Worm (Caenorhabditis elegans) whole organism, L3 larva: ENCODE data around the gene C34F6.10.

ENCODE experiments used
- R02D3.7 ChIP-seq: fragments of 150-350 bp; optimal IDR thresholded peaks from 2 replicates; lab custom pipeline; 2014; ENCODE audit warnings: missing biosample characterization, missing genetic modification characterization
- ZK546.5 ChIP-seq: sonication (generic microtip); optimal IDR thresholded peaks from 2 replicates; lab custom pipeline; 2017; ENCODE audit warnings: missing biosample characterization, missing genetic modification characterization
- aly-2 ChIP-seq: fragments of 150-350 bp; optimal IDR thresholded peaks from 2 replicates; lab custom pipeline; 2014; ENCODE audit warnings: missing biosample characterization, missing genetic modification characterization
- ama-1 ChIP-seq: fragments of 150-350 bp; optimal IDR thresholded peaks from 2 replicates; lab custom pipeline; 2018
- ceh-16 ChIP-seq: sonication (generic microtip); optimal IDR thresholded peaks from 2 replicates; lab custom pipeline; 2017; ENCODE audit warnings: missing biosample characterization, missing genetic modification characterization
- ceh-28 ChIP-seq: fragments of 150-350 bp; optimal IDR thresholded peaks from 2 replicates; lab custom pipeline; 2014; ENCODE audit warnings: missing biosample characterization, missing genetic modification reagents, missing genetic modification characterization
- ceh-82 ChIP-seq: fragments of 150-350 bp; optimal IDR thresholded peaks from 2 replicates; lab custom pipeline; 2014; ENCODE audit warnings: missing biosample characterization, missing genetic modification characterization
- ceh-9 ChIP-seq: sonication (generic microtip); optimal IDR thresholded peaks from 2 replicates; lab custom pipeline; 2018; ENCODE audit warnings: missing biosample characterization, missing genetic modification characterization
- daf-12 ChIP-seq: fragments of 150-350 bp; optimal IDR thresholded peaks from 2 replicates; lab custom pipeline; 2014; ENCODE audit warnings: missing biosample characterization, missing genetic modification reagents, missing genetic modification characterization
- egl-27 ChIP-seq: sonication (generic microtip); optimal IDR thresholded peaks from 4 replicates; lab custom pipeline; 2017; ENCODE audit warnings: missing biosample characterization, missing genetic modification reagents, missing genetic modification characterization
- elt-1 ChIP-seq: fragments of 150-350 bp; optimal IDR thresholded peaks from 2 replicates; lab custom pipeline; 2014; ENCODE audit warnings: missing biosample characterization, missing genetic modification characterization
- elt-2 ChIP-seq: sonication (generic microtip); optimal IDR thresholded peaks from 2 replicates; lab custom pipeline; 2016; ENCODE audit warnings: missing genetic modification reagents, mild to moderate bottlenecking, missing genetic modification characterization, missing compliant biosample characterization
- elt-3 ChIP-seq, 3 experiments: fragments of 150-350 bp in 1 of 3; sonication (generic microtip) in 2 of 3; optimal IDR thresholded peaks; 2 replicates in 2 of 3; 4 replicates in 1 of 3; lab custom pipeline; 2014 to 2017; ENCODE audit warnings: missing biosample characterization in 3 of 3, missing genetic modification characterization in 3 of 3
- eor-1 ChIP-seq, 2 experiments: fragments of 150-350 bp; optimal IDR thresholded peaks; 2 replicates each; lab custom pipeline; 2014 to 2018; ENCODE audit warnings: missing biosample characterization in 2 of 2, missing genetic modification characterization in 2 of 2
- fkh-2 ChIP-seq: fragments of 150-350 bp; optimal IDR thresholded peaks from 2 replicates; lab custom pipeline; 2014; ENCODE audit warnings: missing biosample characterization, missing genetic modification reagents, missing genetic modification characterization
- fos-1 ChIP-seq: fragments of 150-350 bp; optimal IDR thresholded peaks from 2 replicates; lab custom pipeline; 2014; ENCODE audit warnings: missing biosample characterization, missing genetic modification characterization
- hmg-11 ChIP-seq: sonication (generic microtip); optimal IDR thresholded peaks from 2 replicates; lab custom pipeline; 2016; ENCODE audit warnings: missing genetic modification characterization, missing compliant biosample characterization
- jun-1 ChIP-seq: fragments of 150-350 bp; optimal IDR thresholded peaks from 2 replicates; lab custom pipeline; 2014; ENCODE audit warnings: missing biosample characterization, missing genetic modification reagents, missing genetic modification characterization
- lin-39 ChIP-seq: fragments of 150-350 bp; optimal IDR thresholded peaks from 2 replicates; lab custom pipeline; 2018; ENCODE audit warnings: missing biosample characterization, missing genetic modification reagents, missing genetic modification characterization
- mdl-1 ChIP-seq: fragments of 150-350 bp; optimal IDR thresholded peaks from 2 replicates; lab custom pipeline; 2014; ENCODE audit warnings: missing biosample characterization, missing genetic modification characterization
- mml-1 ChIP-seq: fragments of 150-350 bp; sonication (generic microtip); optimal IDR thresholded peaks from 3 replicates; lab custom pipeline; 2014; ENCODE audit warnings: missing biosample characterization, missing genetic modification characterization
- nhr-11 ChIP-seq: fragments of 150-350 bp; optimal IDR thresholded peaks from 2 replicates; lab custom pipeline; 2014; ENCODE audit warnings: missing biosample characterization, missing genetic modification characterization
- nhr-12 ChIP-seq: fragments of 150-350 bp; optimal IDR thresholded peaks from 2 replicates; lab custom pipeline; 2014; ENCODE audit warnings: missing biosample characterization, missing genetic modification characterization
- nhr-23 ChIP-seq: fragments of 150-350 bp; optimal IDR thresholded peaks from 2 replicates; lab custom pipeline; 2014; ENCODE audit warnings: missing biosample characterization, missing genetic modification reagents, missing genetic modification characterization
- nhr-237 ChIP-seq: fragments of 150-350 bp; optimal IDR thresholded peaks from 2 replicates; lab custom pipeline; 2014; ENCODE audit warnings: missing biosample characterization, missing genetic modification characterization
- nhr-25 ChIP-seq: sonication (generic microtip); optimal IDR thresholded peaks from 2 replicates; lab custom pipeline; 2017; ENCODE audit warnings: missing biosample characterization, missing genetic modification characterization
- nhr-28 ChIP-seq: fragments of 150-350 bp; optimal IDR thresholded peaks from 2 replicates; lab custom pipeline; 2014; ENCODE audit warnings: missing biosample characterization, missing genetic modification characterization
- nhr-43 ChIP-seq: sonication (generic microtip); optimal IDR thresholded peaks from 2 replicates; lab custom pipeline; 2016; ENCODE audit warnings: mild to moderate bottlenecking, missing genetic modification characterization, missing compliant biosample characterization; ENCODE audit not compliant: poor library complexity, severe bottlenecking
- nhr-67 ChIP-seq: fragments of 150-350 bp; optimal IDR thresholded peaks from 2 replicates; lab custom pipeline; 2014; ENCODE audit warnings: missing biosample characterization, missing genetic modification characterization
- nhr-76 ChIP-seq: fragments of 150-350 bp; sonication (generic microtip); optimal IDR thresholded peaks from 5 replicates; lab custom pipeline; 2014; ENCODE audit warnings: missing biosample characterization, missing genetic modification characterization
- nhr-77 ChIP-seq: fragments of 150-350 bp; optimal IDR thresholded peaks from 2 replicates; lab custom pipeline; 2014; ENCODE audit warnings: missing biosample characterization, missing genetic modification characterization
- pha-4 ChIP-seq: fragments of 150-350 bp; optimal IDR thresholded peaks from 2 replicates; lab custom pipeline; 2014; ENCODE audit warnings: missing biosample characterization, missing genetic modification reagents, missing genetic modification characterization
- pqm-1 ChIP-seq: fragments of 150-350 bp; optimal IDR thresholded peaks from 2 replicates; lab custom pipeline; 2017; ENCODE audit warnings: missing biosample characterization, missing genetic modification characterization, inconsistent platforms
- skn-1 ChIP-seq: fragments of 150-350 bp; optimal IDR thresholded peaks from 2 replicates; lab custom pipeline; 2014; ENCODE audit warnings: missing biosample characterization, missing genetic modification characterization
- snpc-4 ChIP-seq: fragments of 150-350 bp; optimal IDR thresholded peaks from 2 replicates; lab custom pipeline; 2014; ENCODE audit warnings: missing biosample characterization, missing genetic modification characterization
- tbx-2 ChIP-seq: sonication (generic microtip); optimal IDR thresholded peaks from 2 replicates; lab custom pipeline; 2016; ENCODE audit warnings: mild to moderate bottlenecking, missing genetic modification characterization, missing compliant biosample characterization
- unc-39 ChIP-seq: sonication (generic microtip); optimal IDR thresholded peaks from 4 replicates; lab custom pipeline; 2017; ENCODE audit warnings: missing biosample characterization, missing genetic modification characterization
- unc-62 ChIP-seq: fragments of 150-350 bp; sonication (generic microtip); optimal IDR thresholded peaks from 4 replicates; lab custom pipeline; 2014; ENCODE audit warnings: missing biosample characterization, missing genetic modification reagents, missing genetic modification characterization
- zag-1 ChIP-seq: fragments of 150-350 bp; optimal IDR thresholded peaks from 2 replicates; lab custom pipeline; 2014; ENCODE audit warnings: missing biosample characterization, missing genetic modification characterization
- ztf-11 ChIP-seq: fragments of 150-350 bp; optimal IDR thresholded peaks from 2 replicates; lab custom pipeline; 2014; ENCODE audit warnings: missing biosample characterization, missing genetic modification characterization
- ztf-4 ChIP-seq: fragments of 150-350 bp; optimal IDR thresholded peaks from 2 replicates; lab custom pipeline; 2014; ENCODE audit warnings: missing biosample characterization, missing genetic modification characterization

Gene C34F6.10

DNA sequence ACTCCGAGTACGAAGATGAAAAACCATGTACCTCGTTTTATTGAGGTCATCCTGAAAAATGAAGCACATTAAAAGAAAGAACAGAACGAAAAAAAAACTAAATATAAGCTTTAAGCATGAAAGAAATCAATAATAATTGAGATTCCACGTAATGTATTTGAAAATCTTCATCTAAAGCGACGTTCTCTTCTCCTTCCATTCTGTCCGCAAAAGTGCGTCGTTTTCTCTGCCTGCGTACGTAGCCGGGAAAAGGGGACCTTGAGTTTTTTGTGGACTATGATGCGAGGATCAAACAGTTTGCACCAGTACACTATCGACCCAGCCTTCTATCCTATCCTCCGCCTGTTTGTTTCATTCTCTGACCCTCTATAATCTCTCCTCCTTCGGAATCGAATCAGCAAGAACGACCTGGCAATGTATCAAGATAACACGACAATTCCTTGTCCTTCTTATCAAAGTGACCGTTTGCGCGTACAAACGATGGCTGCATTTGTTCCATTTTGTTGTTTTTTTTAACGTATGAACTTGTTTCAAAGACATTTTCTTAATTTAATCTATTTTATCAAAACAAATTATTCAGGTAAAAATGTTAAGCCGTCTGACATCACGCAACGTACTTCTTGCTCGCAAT, 24.9 kb downstream of the C34F6.10 start, which contains the start of the genes C34F6.7 and idh-2 (continued):
- no peak for TF ChIP-seq ama-1 (lab: Kevin White, UChicago)

ce11 chrX:11211360-11211759, 29.1 kb downstream of the C34F6.10 start:
- no peak for TF ChIP-seq hmg-11 (tag; lab: Kevin White, UChicago)
- TF ChIP-seq ZK546.5 (tag; lab: Kevin White, UChicago), result no peak
- TF ChIP-seq nhr-12 (tag; lab: Kevin White, UChicago), result no peak
- no peak for TF ChIP-seq fos-1 (tag; lab: Kevin White, UChicago)
- TF ChIP-seq ama-1 (lab: Kevin White, UChicago), result no peak
- no peak for TF ChIP-seq R02D3.7 (tag; lab: Kevin White, UChicago)
- no peak for TF ChIP-seq nhr-77 (tag; lab: Kevin White, UChicago)
- no peak for TF ChIP-seq ceh-9
- TF ChIP-seq ceh-82 (tag; lab: Kevin White, UChicago), result no peak
- no peak for TF ChIP-seq aly-2 (tag; lab: Kevin White, UChicago)
- TF ChIP-seq elt-2 (tag; lab: Kevin White, UChicago), result no peak
- TF ChIP-seq nhr-25 (tag; lab: Kevin White, UChicago), result no peak
- TF ChIP-seq pha-4 (tag; lab: Kevin White, UChicago), result no peak
- no peak for TF ChIP-seq pqm-1 (tag; lab: Kevin White, UChicago)
- no peak for TF ChIP-seq mml-1 (tag; lab: Kevin White, UChicago)
- no peak for TF ChIP-seq unc-39
- TF ChIP-seq nhr-43 (tag; lab: Kevin White, UChicago), result no peak

DNA sequence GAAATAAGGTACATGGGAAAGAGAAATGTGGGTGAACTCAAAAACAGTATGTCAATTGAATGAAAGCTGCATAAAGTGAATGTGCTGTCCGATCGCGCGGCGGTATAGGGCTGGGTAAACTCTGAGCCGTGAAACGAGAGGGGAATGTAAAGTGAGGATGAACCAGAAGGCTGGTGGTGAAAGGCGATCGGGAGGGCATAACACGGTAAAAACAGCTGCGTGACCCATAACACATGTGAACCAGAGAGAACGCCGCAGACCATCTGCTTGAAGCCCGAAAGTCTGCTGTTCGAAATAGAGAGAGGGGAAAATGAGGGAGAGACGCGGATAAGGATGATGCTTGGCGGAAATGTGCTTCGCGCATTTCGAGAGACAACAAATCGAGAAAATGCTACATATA, 30.0 kb downstream of the C34F6.10 start:
- TF ChIP-seq pqm-1 (tag; lab: Kevin White, UChicago) (no peak), nhr-237 (tag; lab: Kevin White, UChicago) (no peak), eor-1 (tag; optimal IDR thresholded peaks at IDR 0.05; lab: Kevin White, UChicago) (no peak), ceh-16 (no peak), ztf-11 (no peak), ceh-82 (tag; lab: Kevin White, UChicago) (no peak), ceh-28 (no peak), skn-1 (tag; lab: Kevin White, UChicago) (no peak), nhr-25 (tag; lab: Kevin White, UChicago) (no peak), tbx-2 (tag; lab: Kevin White, UChicago) (no peak), fkh-2 (tag; lab: Kevin White, UChicago) (no peak), unc-39 (no peak)

DNA sequence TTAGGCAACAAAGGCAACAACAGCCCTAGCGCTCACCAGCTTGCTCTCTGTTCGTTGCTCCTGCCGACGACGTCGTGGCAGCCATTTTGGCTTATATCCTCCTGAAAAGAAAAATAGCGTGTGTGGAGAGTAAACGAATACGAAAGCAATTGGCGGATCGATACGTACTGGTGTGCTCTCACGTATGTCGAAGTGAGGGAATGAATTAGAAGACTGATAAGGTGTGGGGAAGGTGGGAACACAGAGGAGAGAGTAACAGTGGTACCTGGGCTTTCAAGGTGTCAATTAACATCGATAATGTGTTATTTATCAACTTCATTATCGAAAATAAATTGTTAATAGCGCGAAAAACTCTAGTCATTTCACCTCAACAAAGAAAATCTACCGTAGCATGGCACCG, 31.6 kb downstream of the C34F6.10 start, which contains the start of gene C34F6.5:
TSS of gene C34F6.5 (minus strand) at position 101 of the 400 bp plus-strand sequence.
- TF ChIP-seq nhr-11 (no peak), ceh-82 (tag; lab: Kevin White, UChicago) (no peak), daf-12 (tag; lab: Kevin White, UChicago) (no peak), ceh-28 (no peak), ama-1 (lab: Kevin White, UChicago) (no peak), nhr-76 (no peak), jun-1 (tag; lab: Kevin White, UChicago) (no peak), zag-1 (no peak), nhr-67 (tag; lab: Kevin White, UChicago) (no peak), unc-62 (GFP tag; lab: Kevin White, UChicago) (no peak), nhr-77 (tag; lab: Kevin White, UChicago) (no peak), nhr-43 (tag; lab: Kevin White, UChicago) (no peak), snpc-4 (tag; lab: Kevin White, UChicago) (no peak), ceh-16 (no peak)

ce11 chrX:11206953-11207352, 33.5 kb downstream of the C34F6.10 start, which contains the start of gene hst-2:
Gene hst-2 (minus strand): TSS chrX:11207155.
- TF ChIP-seq pha-4 (tag; lab: Kevin White, UChicago) (peak; percentile 96), lin-39 (tag; lab: Kevin White, UChicago) (peak; percentile 34), tbx-2 (tag; lab: Kevin White, UChicago) (peak; percentile 88), elt-2 (tag; lab: Kevin White, UChicago) (peak; percentile 80), eor-1 (tag; optimal IDR thresholded peaks at IDR 0.05; lab: Kevin White, UChicago) (no peak), hmg-11 (tag; lab: Kevin White, UChicago) (peak; percentile 84), mdl-1 (no peak), unc-39 (no peak), nhr-25 (tag; lab: Kevin White, UChicago) (peak; percentile 89), ceh-16 (no peak), nhr-237 (tag; lab: Kevin White, UChicago) (no peak), skn-1 (tag; lab: Kevin White, UChicago) (peak; percentile 54), fkh-2 (tag; lab: Kevin White, UChicago) (no peak), egl-27 (tag; lab: Kevin White, UChicago) (no peak), nhr-67 (tag; lab: Kevin White, UChicago) (no peak), ztf-11 (no peak), aly-2 (tag; lab: Kevin White, UChicago) (no peak), ama-1 (lab: Kevin White, UChicago) (no peak), ztf-4 (tag; lab: Kevin White, UChicago) (peak; percentile 7), nhr-23 (tag; lab: Kevin White, UChicago) (peak; percentile 93), nhr-77 (tag; lab: Kevin White, UChicago) (peak; percentile 55), elt-1 (tag; lab: Kevin White, UChicago) (peak; percentile 6), ceh-28 (peak; percentile 82), ceh-9 (no peak), elt-3 (tag; optimal IDR thresholded peaks at IDR 0.05; lab: Kevin White, UChicago) (peak in 1 of 3 experiments; percentile 18), fos-1 (tag; lab: Kevin White, UChicago) (no peak), nhr-28 (tag; lab: Kevin White, UChicago) (no peak), pqm-1 (tag; lab: Kevin White, UChicago) (peak; percentile 62)
